Worm (Caenorhabditis elegans) whole organism, young adult: Measurements from ENCODE around the gene nhr-103.

Source experiments
- ZK185.1 ChIP-seq: sonication (generic microtip); optimal IDR thresholded peaks from 2 replicates; lab custom pipeline; 2016; ENCODE audit warnings: mild to moderate bottlenecking, missing genetic modification characterization, missing compliant biosample characterization; ENCODE audit not compliant: poor library complexity, severe bottlenecking
- lag-1 ChIP-seq: fragments of 200-800 bp; sonication (Bioruptor generic); IDR thresholded peaks from 2 replicates; pipeline ENCODE4 v1.3.6; 2022; ENCODE audit warnings: missing genetic modification reagents, missing genetic modification characterization, missing compliant biosample characterization
- lin-54 ChIP-seq: fragments of 200-800 bp; sonication (Bioruptor generic); optimal IDR thresholded peaks from 2 replicates; lab custom pipeline; 2018; ENCODE audit warnings: mild to moderate bottlenecking, missing genetic modification characterization, missing compliant biosample characterization
- madf-3 ChIP-seq: fragments of 200-800 bp; sonication (Bioruptor generic); IDR thresholded peaks from 2 replicates; pipeline ENCODE4 v1.3.6; 2022; ENCODE audit warnings: missing genetic modification reagents, missing genetic modification characterization, missing compliant biosample characterization
- pha-4 ChIP-seq: fragments of 150-350 bp; sonication (generic microtip); optimal IDR thresholded peaks from 2 replicates; lab custom pipeline; 2014; ENCODE audit warnings: missing biosample characterization, missing genetic modification reagents, missing genetic modification characterization

- no peak for TF ChIP-seq lin-54 (GFP tag; lab: Kevin White, UChicago)
- no peak for TF ChIP-seq madf-3 (GFP tag; lab: Robert Waterston, UW)
- no peak for TF ChIP-seq lag-1 (GFP tag; lab: Robert Waterston, UW)
- TF ChIP-seq pha-4 = no peak
- TF ChIP-seq ZK185.1 (tag; lab: Kevin White, UChicago) = no peak
Measured at ce11 chrV:2183162-2183561, 42.1 kb upstream of the nhr-103 start, which contains the start of gene cyp-33C2.
